Worm (Caenorhabditis elegans) whole organism, young adult: ENCODE results near the gene Y73C8C.4.

Experiments
- ama-1 ChIP-seq, 3 experiments: fragments of 150-350 bp in 1 of 3; sonication (generic microtip) in 2 of 3; optimal IDR thresholded peaks; 2 replicates each; lab custom pipeline; 2014 to 2018; ENCODE audit warnings: missing biosample characterization in 2 of 3, missing genetic modification characterization in 2 of 3, missing genetic modification reagents in 2 of 3
- fkh-3 ChIP-seq: sonication (generic microtip); optimal IDR thresholded peaks from 2 replicates; lab custom pipeline; 2016; ENCODE audit warnings: mild to moderate bottlenecking, missing genetic modification characterization, missing compliant biosample characterization
- pha-4 ChIP-seq: fragments of 150-350 bp; sonication (generic microtip); optimal IDR thresholded peaks from 2 replicates; lab custom pipeline; 2014; ENCODE audit warnings: missing biosample characterization, missing genetic modification reagents, missing genetic modification characterization
- rpc-1 ChIP-seq, 2 experiments: fragments of 150-350 bp in 1 of 2; sonication (generic microtip) in 1 of 2; optimal IDR thresholded peaks; 2 replicates each; lab custom pipeline; 2014 to 2018; ENCODE audit warnings: missing biosample characterization in 1 of 2, missing genetic modification characterization in 1 of 2, missing genetic modification reagents in 1 of 2, missing genotype in 1 of 2
- snpc-4 ChIP-seq, 5 experiments: fragments of 150-350 bp in 1 of 5; sonication (generic microtip) in 4 of 5; optimal IDR thresholded peaks; 2 replicates each; lab custom pipeline; 2014 to 2018; ENCODE audit warnings: missing genetic modification characterization in 5 of 5, missing biosample characterization in 3 of 5, antibody characterized with exemption in 2 of 5, mild to moderate bottlenecking in 2 of 5, missing compliant biosample characterization in 2 of 5, missing genotype in 2 of 5, moderate library complexity in 2 of 5, missing genetic modification reagents in 1 of 5
- unc-62 ChIP-seq: fragments of 150-350 bp; optimal IDR thresholded peaks from 2 replicates; lab custom pipeline; 2014; ENCODE audit warnings: missing biosample characterization, missing genetic modification reagents, missing genetic modification characterization

ce11 chrV:3081471-3081870 lies 20.5 kb downstream of the Y73C8C.4 start, which contains the start of gene srt-7:
- TF ChIP-seq unc-62 (GFP tag; lab: Kevin White, UChicago), result no peak
- TF ChIP-seq rpc-1 (optimal IDR thresholded peaks at IDR 0.05; lab: Kevin White, UChicago), result no peak
- TF ChIP-seq rpc-1 (tag; optimal IDR thresholded peaks at IDR 0.05; lab: Kevin White, UChicago), result no peak
- TF ChIP-seq pha-4 (tag; lab: Kevin White, UChicago), result no peak
- TF ChIP-seq ama-1 (optimal IDR thresholded peaks at IDR 0.05; lab: Kevin White, UChicago), result no peak
- no peak for TF ChIP-seq ama-1 (GFP tag; optimal IDR thresholded peaks at IDR 0.05; lab: Kevin White, UChicago)
- TF ChIP-seq snpc-4 (GFP tag; optimal IDR thresholded peaks at IDR 0.05; lab: Kevin White, UChicago), result no peak
- TF ChIP-seq snpc-4 (tag; optimal IDR thresholded peaks at IDR 0.05; lab: Kevin White, UChicago), result no peak
- TF ChIP-seq fkh-3 (tag; lab: Kevin White, UChicago), result no peak
